Worm (Caenorhabditis elegans): ENCODE data around the gene madf-11.

DNA sequence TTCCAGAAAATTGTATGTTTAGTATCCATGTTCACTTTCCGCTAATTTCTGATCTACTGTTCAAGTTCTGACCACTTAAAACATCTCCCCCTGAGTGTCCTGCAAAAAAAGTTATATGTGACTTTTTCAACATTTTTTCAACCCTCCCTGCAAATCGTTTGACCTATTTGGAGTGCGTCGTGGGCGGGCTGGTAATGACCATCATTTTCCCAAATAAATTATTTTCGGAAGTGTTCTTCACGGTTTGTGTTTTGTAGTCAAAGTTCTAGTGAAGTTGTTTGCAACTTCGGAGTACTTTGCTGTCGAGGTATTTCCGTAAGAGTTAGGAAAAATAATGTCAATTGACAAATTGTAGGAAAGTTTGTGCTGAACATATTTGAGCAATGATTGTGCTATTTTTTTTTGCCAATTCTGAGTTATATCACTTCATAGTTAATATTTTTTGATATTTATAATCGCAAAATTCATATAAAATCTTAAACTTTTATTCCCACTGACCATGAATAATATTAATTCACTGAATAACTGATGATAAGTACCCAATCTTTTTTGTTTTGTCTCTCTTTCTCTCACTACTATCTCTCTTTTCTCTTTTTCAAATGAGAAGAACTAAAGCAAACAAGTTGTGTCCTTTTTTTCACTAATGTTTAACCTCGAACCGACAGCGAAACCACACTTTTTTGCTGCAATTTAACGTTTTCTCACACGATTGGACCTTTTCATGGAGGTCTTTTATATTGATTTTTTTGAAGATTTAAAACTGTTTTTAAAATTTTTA is 19.1 kb upstream of the madf-11 start:
- TF ChIP-seq skn-1 (tag; optimal IDR thresholded peaks at IDR 0.05) (no peak), nhr-11 (tag; optimal IDR thresholded peaks at IDR 0.05) (no peak), mdl-1 (tag; optimal IDR thresholded peaks at IDR 0.05) (no peak)

All from whole organism, L2 larva.